Worm (Caenorhabditis elegans) whole organism, L2 larva: Measurements from ENCODE around the gene fbxa-169.

ENCODE experiments used
- alr-1 ChIP-seq: fragments of 150-350 bp; optimal IDR thresholded peaks from 2 replicates; lab custom pipeline; 2014; ENCODE audit warnings: missing biosample characterization, missing genetic modification characterization
- ama-1 ChIP-seq: fragments of 150-350 bp; optimal IDR thresholded peaks from 2 replicates; lab custom pipeline; 2018; ENCODE audit warnings: inconsistent platforms
- ceh-16 ChIP-seq: fragments of 150-350 bp; optimal IDR thresholded peaks from 2 replicates; lab custom pipeline; 2014; ENCODE audit warnings: missing biosample characterization, missing genetic modification characterization
- dmd-4 ChIP-seq: sonication (generic microtip); optimal IDR thresholded peaks from 2 replicates; lab custom pipeline; 2017; ENCODE audit warnings: missing biosample characterization, missing genetic modification characterization
- egl-27 ChIP-seq: sonication (generic microtip); optimal IDR thresholded peaks from 3 replicates; lab custom pipeline; 2017; ENCODE audit warnings: missing biosample characterization, missing genetic modification reagents, missing genetic modification characterization
- elt-3 ChIP-seq: sonication (generic microtip); optimal IDR thresholded peaks from 2 replicates; lab custom pipeline; 2017; ENCODE audit warnings: missing biosample characterization, missing genetic modification characterization
- nhr-11 ChIP-seq: fragments of 150-350 bp; optimal IDR thresholded peaks from 2 replicates; lab custom pipeline; 2014; ENCODE audit warnings: missing biosample characterization, missing genetic modification characterization
- nhr-77 ChIP-seq: fragments of 150-350 bp; optimal IDR thresholded peaks from 2 replicates; lab custom pipeline; 2014; ENCODE audit warnings: missing biosample characterization, missing genetic modification characterization
- skn-1 ChIP-seq: sonication (generic microtip); optimal IDR thresholded peaks from 2 replicates; lab custom pipeline; 2017; ENCODE audit warnings: missing biosample characterization, missing genetic modification characterization
- snpc-4 ChIP-seq: fragments of 150-350 bp; optimal IDR thresholded peaks from 2 replicates; lab custom pipeline; 2014; ENCODE audit warnings: missing biosample characterization, missing genetic modification characterization
- unc-39 ChIP-seq: fragments of 150-350 bp; optimal IDR thresholded peaks from 2 replicates; lab custom pipeline; 2014; ENCODE audit warnings: missing biosample characterization, missing genetic modification characterization
- unc-62 ChIP-seq: fragments of 150-350 bp; optimal IDR thresholded peaks from 2 replicates; lab custom pipeline; 2014; ENCODE audit warnings: missing biosample characterization, missing genetic modification reagents, missing genetic modification characterization
- ztf-4 ChIP-seq: fragments of 150-350 bp; optimal IDR thresholded peaks from 2 replicates; lab custom pipeline; 2014; ENCODE audit warnings: missing biosample characterization, missing genetic modification characterization

ce11 chrII:13616000-13616399 is 32.3 kb upstream of the fbxa-169 start, which contains the start of gene gst-14:
- TF ChIP-seq ceh-16 (tag; lab: Kevin White, UChicago) (no peak), alr-1 (tag; lab: Kevin White, UChicago) (no peak), ztf-4 (tag; lab: Kevin White, UChicago) (no peak), elt-3 (no peak), unc-39 (no peak), ama-1 (no peak), unc-62 (GFP tag; lab: Kevin White, UChicago) (no peak), skn-1 (tag; lab: Kevin White, UChicago) (no peak), snpc-4 (tag; lab: Kevin White, UChicago) (no peak), nhr-77 (tag; lab: Kevin White, UChicago) (no peak), egl-27 (no peak), nhr-11 (no peak), dmd-4 (tag; lab: Kevin White, UChicago) (no peak)
